Fruit fly (Drosophila melanogaster) whole organism, pupa: ENCODE results near the gene CG4565.
A peak's percentile ranks its signal among the peaks of the same experiment; 100 is the strongest.

Experiments
- CG15710 ChIP-seq: fragments of 200-800 bp; sonication (Bioruptor generic); optimal IDR thresholded peaks from 2 replicates; lab custom pipeline; 2018; ENCODE audit warnings: missing biosample characterization, mild to moderate bottlenecking, missing genetic modification characterization, moderate library complexity
- CG8301 ChIP-seq: fragments of 200-800 bp; sonication (Bioruptor generic); optimal IDR thresholded peaks from 2 replicates; lab custom pipeline; 2018; ENCODE audit warnings: missing biosample characterization, mild to moderate bottlenecking, missing genetic modification characterization
- gl ChIP-seq: fragments of 200-800 bp; sonication (Bioruptor generic); optimal IDR thresholded peaks from 2 replicates; lab custom pipeline; 2018; ENCODE audit warnings: missing biosample characterization, mild to moderate bottlenecking, missing genetic modification characterization
- rn ChIP-seq: fragments of 200-800 bp; sonication (Bioruptor generic); IDR thresholded peaks from 2 replicates; pipeline ENCODE4 v1.3.6; 2022; ENCODE audit warnings: missing biosample characterization, missing genetic modification characterization

dm6 chr3R:10888633-10889519 is 36.4 kb downstream of the CG4565 start:
- TF ChIP-seq CG15710 (tag; lab: Kevin White, UChicago) (peak; percentile 35), CG8301 (tag; lab: Kevin White, UChicago) (peak; percentile 51), gl (tag; lab: Kevin White, UChicago) (peak; percentile 94), rn (GFP tag; lab: Robert Waterston, UW) (peak; percentile 28; the same call in 1 of the 2 replicates)
